Fruit fly (Drosophila melanogaster): ENCODE results near the gene CG7099.

The CG7099 gene

DNA sequence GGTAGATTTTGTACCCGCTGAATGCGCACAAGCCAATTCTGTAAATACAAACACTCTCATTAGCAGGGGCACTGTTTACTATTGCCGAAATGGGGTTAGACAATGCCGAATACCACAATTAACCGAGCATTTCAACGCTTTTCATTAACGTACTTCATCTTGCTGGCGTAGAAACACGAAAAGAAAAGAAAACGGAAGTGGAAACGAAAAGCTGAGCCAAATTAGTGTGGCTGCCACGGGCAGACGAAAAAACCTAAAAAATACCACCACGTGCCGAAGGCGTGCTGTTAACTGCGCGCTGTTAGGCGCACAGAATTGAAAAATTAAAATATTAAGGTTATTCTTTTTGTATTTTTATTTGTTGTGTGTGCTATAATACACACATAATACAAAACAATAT, 7.5 kb downstream of the CG7099 start, which contains the start of gene RpL24 (continued):
- TF ChIP-seq D19B (GFP tag; optimal IDR thresholded peaks at IDR 0.05) (peak; percentile 80), crol (GFP tag; IDR thresholded peaks at IDR 0.05) (peak; percentile 50), CG3065 (GFP tag; optimal IDR thresholded peaks at IDR 0.05) (peak; percentile 78), CG17385 (GFP tag; optimal IDR thresholded peaks at IDR 0.05) (peak; percentile 91), odd (GFP tag; optimal IDR thresholded peaks at IDR 0.05) (peak; percentile 96), CG6791 (GFP tag; IDR thresholded peaks at IDR 0.05; ENCODE audit: partially characterized antibody) (0 out of 3 replicates have a peak, but pooled peaks have one; percentile 29), CG10267 (tag; optimal IDR thresholded peaks at IDR 0.05) (peak; percentile 84), ash1 (GFP tag; optimal IDR thresholded peaks at IDR 0.05) (peak; percentile 94), CG2678 (tag; optimal IDR thresholded peaks at IDR 0.05) (peak; percentile 82), Awh (GFP tag; IDR thresholded peaks at IDR 0.05) (peak; percentile 91), Antp (GFP tag; optimal IDR thresholded peaks at IDR 0.05) (peak; percentile 70), lmd (GFP tag; IDR thresholded peaks at IDR 0.05) (peak; percentile 57; the same call in 1 of the 2 replicates), CG34376 (GFP tag; optimal IDR thresholded peaks at IDR 0.05) (peak; percentile 98), HmgD (GFP tag; optimal IDR thresholded peaks at IDR 0.05) (peak; percentile 50), fd96Cb (tag; optimal IDR thresholded peaks at IDR 0.05) (peak; percentile 50), Bteb2 (GFP tag; optimal IDR thresholded peaks at IDR 0.05) (peak; percentile 86), MESR4 (GFP tag; optimal IDR thresholded peaks at IDR 0.05) (peak; percentile 100), Neu2 (GFP tag; optimal IDR thresholded peaks at IDR 0.05; ENCODE audit: borderline replicate concordance) (no peak), chn (GFP tag; optimal IDR thresholded peaks at IDR 0.05) (peak; percentile 84), Ets97D (GFP tag; optimal IDR thresholded peaks at IDR 0.05) (peak; percentile 99), shn (GFP tag; optimal IDR thresholded peaks at IDR 0.05) (peak; percentile 89), CG8089 (GFP tag; optimal IDR thresholded peaks at IDR 0.05) (peak; percentile 92), CG32532 (GFP tag; IDR thresholded peaks at IDR 0.05) (peak; percentile 94), pros (GFP tag; optimal IDR thresholded peaks at IDR 0.05) (no peak), Sin3A (optimal IDR thresholded peaks at IDR 0.05) (peak; percentile 1), CG7928 (GFP tag; optimal IDR thresholded peaks at IDR 0.05) (peak; percentile 72), cad (GFP tag; optimal IDR thresholded peaks at IDR 0.05) (no peak), Sry-δ (GFP tag; optimal IDR thresholded peaks at IDR 0.05) (peak; percentile 55), eve (GFP tag; optimal IDR thresholded peaks at IDR 0.05) (no peak), CG6175 (GFP tag; IDR thresholded peaks at IDR 0.05) (peak; percentile 84; the same call in 2 of the 3 replicates), CG6689 (GFP tag; IDR thresholded peaks at IDR 0.05) (peak; percentile 72), Optix (GFP tag; IDR thresholded peaks at IDR 0.05) (peak; percentile 73), unc-4 (GFP tag; IDR thresholded peaks at IDR 0.05; ENCODE audit: partially characterized antibody) (no peak), row (GFP tag; IDR thresholded peaks at IDR 0.05) (peak; percentile 68), dati (GFP tag; IDR thresholded peaks at IDR 0.05) (peak; percentile 78; the same call in 1 of the 2 replicates), Hmr (GFP tag; optimal IDR thresholded peaks at IDR 0.05) (peak; percentile 97), otp (GFP tag; IDR thresholded peaks at IDR 0.05) (peak; percentile 95), Ets65A (GFP tag) (peak; percentile 99), CkIIα-i1 (GFP tag; IDR thresholded peaks at IDR 0.05) (no peak), CG13624 (GFP tag; optimal IDR thresholded peaks at IDR 0.05) (peak; percentile 92), CG15514 (GFP tag; optimal IDR thresholded peaks at IDR 0.05) (peak; percentile 94), ac (GFP tag; optimal IDR thresholded peaks at IDR 0.05) (peak; percentile 92), gro (GFP tag; optimal IDR thresholded peaks at IDR 0.05) (peak; percentile 94), Adf1 (GFP tag; IDR thresholded peaks at IDR 0.05) (peak; percentile 63), E2f2 (GFP tag; IDR thresholded peaks at IDR 0.05) (peak; percentile 82), CG4820 (GFP tag; optimal IDR thresholded peaks at IDR 0.05) (peak; percentile 69), CG18011 (GFP tag; optimal IDR thresholded peaks at IDR 0.05) (peak; percentile 83), CG13894 (tag; optimal IDR thresholded peaks at IDR 0.05) (peak; percentile 85), Oli (tag; optimal IDR thresholded peaks at IDR 0.05) (peak; percentile 71), Atf3 (GFP tag; optimal IDR thresholded peaks at IDR 0.05) (peak; percentile 72), ATbp (GFP tag; optimal IDR thresholded peaks at IDR 0.05) (peak; percentile 92), CG8478 (optimal IDR thresholded peaks at IDR 0.05) (no peak)

Data from whole organism, embryonic.